Fruit fly (Drosophila melanogaster): Measurements from ENCODE around the gene CG32365.

The CG32365 gene

dm6 chr3L:7875606-7876366 is 6.9 kb downstream of the CG32365 start:
- peak; percentile 81 for TF ChIP-seq noc (tag; optimal IDR thresholded peaks at IDR 0.05)

dm6 chr3L:7876367-7876703 is 7.5 kb downstream of the CG32365 start:
- TF ChIP-seq noc (tag; optimal IDR thresholded peaks at IDR 0.05), result no peak

- TF ChIP-seq noc (tag; optimal IDR thresholded peaks at IDR 0.05), result no peak
Observed at dm6 chr3L:7877466-7877865, 8.6 kb downstream of the CG32365 start.

DNA sequence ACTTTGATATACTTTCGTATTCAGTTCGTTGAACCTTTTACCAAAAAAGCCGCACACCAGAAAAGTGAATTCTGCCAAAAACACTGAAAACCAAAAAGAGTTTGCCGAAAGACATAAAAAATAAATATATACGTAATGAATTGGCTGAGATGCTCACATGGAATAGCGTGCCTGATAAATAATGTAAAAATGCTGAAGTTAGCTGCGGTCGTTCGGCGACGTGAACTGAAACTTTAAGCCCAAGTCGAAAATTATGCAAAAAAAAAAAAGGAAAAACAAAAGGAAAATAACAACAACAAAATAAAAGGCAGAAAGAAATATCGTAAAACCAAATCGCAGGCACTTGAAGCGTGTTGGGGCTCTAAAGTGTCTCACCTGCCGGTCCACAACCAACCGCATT is 10.8 kb downstream of the CG32365 start:
- TF ChIP-seq noc (tag; optimal IDR thresholded peaks at IDR 0.05), result no peak

DNA sequence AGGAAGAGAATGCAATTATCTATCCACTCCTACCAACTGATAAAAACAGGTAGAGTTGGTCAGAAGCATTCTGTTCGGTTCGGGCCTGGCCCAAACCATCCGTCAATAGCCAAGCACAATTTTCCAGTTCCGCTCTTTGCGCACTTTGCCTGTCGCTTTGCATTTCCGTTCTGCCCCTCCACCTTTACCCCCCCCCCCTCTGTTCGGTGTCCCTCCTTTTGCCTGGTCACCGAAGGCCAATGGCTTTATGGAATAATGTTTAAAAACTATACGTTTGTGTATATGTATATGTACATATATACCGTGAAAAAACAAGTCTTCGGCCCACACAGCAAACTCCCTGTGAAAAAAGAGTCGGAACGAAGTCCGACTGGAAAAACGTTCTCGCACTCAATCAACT is 12.3 kb downstream of the CG32365 start:
- no peak for TF ChIP-seq noc (tag; optimal IDR thresholded peaks at IDR 0.05)

dm6 chr3L:7882105-7882504 is 13.3 kb downstream of the CG32365 start:
- no peak for TF ChIP-seq noc (tag; optimal IDR thresholded peaks at IDR 0.05)

- no peak for TF ChIP-seq noc (tag; optimal IDR thresholded peaks at IDR 0.05)
Observed at dm6 chr3L:7883298-7883697, 14.5 kb downstream of the CG32365 start.

dm6 chr3L:7889976-7890375 is 21.1 kb downstream of the CG32365 start:
- no peak for TF ChIP-seq noc (tag; optimal IDR thresholded peaks at IDR 0.05)

DNA sequence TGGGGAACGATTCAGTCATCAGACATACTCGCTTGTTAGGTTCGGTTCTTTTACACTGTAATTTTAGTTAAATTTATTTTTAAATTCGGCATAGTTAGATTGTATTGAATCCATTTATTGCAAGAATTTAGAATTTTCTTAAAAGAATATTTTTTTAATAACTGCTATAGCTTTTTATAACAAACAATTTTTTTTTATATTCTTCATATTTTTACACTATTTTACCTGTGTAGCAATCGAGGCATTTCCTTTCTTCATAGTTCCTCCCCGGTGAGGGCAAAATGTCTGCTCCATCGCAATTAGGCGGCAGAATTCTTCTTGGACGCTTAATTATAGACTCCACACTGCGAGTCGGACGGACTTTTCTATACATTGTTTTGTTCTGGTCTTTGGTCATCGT is 21.7 kb downstream of the CG32365 start:
- TF ChIP-seq noc (tag; optimal IDR thresholded peaks at IDR 0.05), result no peak

dm6 chr3L:7893840-7894239 is 25.0 kb downstream of the CG32365 start:
- no peak for TF ChIP-seq noc (tag; optimal IDR thresholded peaks at IDR 0.05)

DNA sequence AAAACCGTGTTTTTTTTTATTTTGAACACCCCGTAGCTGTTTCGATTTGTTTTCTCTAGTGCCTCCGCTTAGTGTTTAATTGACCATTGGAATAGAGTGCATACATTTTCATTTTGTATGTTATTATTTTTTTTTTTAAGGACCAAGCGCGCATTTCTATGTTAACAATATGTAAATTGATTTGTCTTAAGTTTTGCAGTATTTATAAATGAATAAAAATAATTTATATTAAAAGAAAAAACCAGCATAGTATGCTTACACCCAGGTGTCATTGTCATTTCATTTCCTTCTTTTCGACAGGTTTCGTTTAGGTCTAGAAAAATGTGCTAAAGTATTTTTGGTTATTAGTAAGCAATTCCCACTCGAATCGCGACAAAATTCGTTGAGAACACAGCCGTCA is 25.7 kb downstream of the CG32365 start, which contains the start of gene eIF4E5:
Gene eIF4E5, plus strand, starts transcription at position 301 of the 400 bp plus-strand sequence.
- no peak for TF ChIP-seq noc (tag; optimal IDR thresholded peaks at IDR 0.05)

DNA sequence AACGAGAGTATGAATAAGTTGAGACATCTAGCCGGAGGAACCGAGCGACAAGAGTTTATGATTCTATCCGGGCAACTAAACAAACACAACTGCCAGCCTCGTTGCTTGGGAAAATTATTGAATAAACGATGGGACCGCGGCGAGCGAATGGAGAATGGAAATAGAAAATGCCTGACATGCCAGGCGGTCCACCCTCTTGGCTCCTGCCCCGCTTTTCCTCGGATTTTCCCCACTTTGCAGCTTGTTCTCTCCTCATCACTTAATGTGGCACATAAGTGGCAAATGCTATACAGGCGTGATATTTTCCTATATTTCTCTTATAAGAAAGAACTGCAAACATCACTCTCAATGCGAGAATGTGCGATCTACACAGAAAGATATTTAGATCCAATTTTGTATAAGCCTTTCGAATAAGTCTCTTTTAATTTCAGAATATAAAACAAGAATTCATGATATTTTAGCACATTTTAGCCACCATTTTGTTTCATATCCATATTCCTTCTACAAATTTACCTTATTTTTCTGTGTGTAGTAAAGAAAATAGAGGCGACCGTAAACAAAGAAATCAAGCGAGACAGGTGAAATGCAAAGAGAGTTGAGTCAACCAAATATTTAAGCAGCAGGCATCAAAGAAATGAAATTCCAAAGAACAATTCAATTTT is 34.8 kb downstream of the CG32365 start:
- TF ChIP-seq noc (tag; optimal IDR thresholded peaks at IDR 0.05), result peak; percentile 83

dm6 chr3L:7904560-7904959 is 35.7 kb downstream of the CG32365 start:
- TF ChIP-seq noc (tag; optimal IDR thresholded peaks at IDR 0.05), result no peak

DNA sequence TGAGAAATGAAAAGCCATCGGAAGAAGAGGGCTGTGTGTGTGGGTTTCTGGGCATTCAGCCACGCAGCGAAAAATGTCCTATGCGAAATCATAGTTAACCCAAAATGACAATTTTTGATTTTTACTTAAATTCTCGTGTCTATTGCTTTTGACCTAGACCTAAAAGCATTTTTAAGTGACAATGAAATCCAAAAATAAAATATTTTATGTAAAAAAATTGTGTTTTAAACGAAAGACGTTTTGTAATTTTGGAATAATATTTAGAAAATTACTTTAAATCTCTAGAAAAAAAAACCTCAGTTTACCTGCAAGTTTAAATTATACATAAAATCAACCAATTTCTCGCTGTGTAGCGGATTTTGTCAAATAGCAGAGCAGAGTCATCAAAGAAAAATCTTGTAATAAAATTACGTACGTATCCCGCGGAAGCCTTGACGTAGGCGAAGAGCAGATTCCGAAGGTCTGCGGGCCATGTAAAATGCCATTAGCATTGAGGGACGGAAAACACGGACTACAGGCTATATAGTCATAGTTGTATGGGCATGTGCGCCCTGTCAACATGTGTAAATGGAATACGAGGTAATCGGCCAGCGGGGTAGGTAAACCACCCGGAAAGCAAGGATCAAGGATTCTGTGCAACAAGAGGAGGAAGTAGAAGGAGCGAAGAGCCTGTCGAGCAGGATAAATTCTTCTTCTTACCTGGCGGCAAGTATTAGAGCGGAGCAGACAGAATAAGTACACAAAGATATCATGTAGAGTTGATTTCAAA is 41.0 kb downstream of the CG32365 start:
- TF ChIP-seq noc (tag; optimal IDR thresholded peaks at IDR 0.05), result no peak

DNA sequence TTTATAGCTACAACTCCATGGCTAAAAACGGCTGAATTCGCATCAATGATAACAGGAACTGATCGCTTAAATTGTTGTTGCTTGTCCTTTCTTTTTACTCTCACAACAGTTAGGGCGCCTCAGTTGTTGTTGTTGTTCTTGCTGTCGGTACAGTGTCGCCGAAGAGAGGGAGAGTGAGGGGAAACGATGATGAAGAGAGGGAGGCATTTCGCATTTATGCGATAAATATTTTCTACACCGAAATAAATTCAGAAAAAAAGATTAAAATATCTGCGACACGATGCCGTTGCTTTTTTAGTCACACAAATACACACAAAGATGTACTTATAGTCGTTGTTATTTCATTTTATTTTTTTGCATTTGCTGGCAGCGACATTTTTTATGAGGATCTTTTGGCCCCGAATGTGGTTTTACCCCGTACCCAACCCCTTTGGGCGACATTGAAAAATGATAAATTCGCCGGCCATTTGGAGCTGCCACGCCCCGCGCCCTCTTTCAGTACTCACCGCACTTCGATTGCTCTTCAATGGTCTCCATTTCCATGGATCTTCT is 42.1 kb downstream of the CG32365 start:
- TF ChIP-seq noc (tag; optimal IDR thresholded peaks at IDR 0.05), result no peak

- TF ChIP-seq noc (tag; optimal IDR thresholded peaks at IDR 0.05), result peak; percentile 10
Observed at dm6 chr3L:7911765-7912556, 43.1 kb downstream of the CG32365 start, which contains the start of the genes pbl and CG8281. Gene pbl (minus strand): TSS chr3L:7911954. Gene CG8281 (plus strand): TSS chr3L:7912463.
